Worm (Caenorhabditis elegans) whole organism, young adult: Measurements from ENCODE around the gene F54F2.14.

Source experiments
- B0035.1 ChIP-seq: sonication (generic microtip); optimal IDR thresholded peaks from 2 replicates; lab custom pipeline; 2016; ENCODE audit warnings: missing genetic modification characterization, mild to moderate bottlenecking, missing compliant biosample characterization, missing genotype, missing genetic modification reagents
- D2030.7 ChIP-seq: fragments of 200-800 bp; sonication (Bioruptor generic); IDR thresholded peaks from 2 replicates; pipeline ENCODE4 v1.3.6; 2022; ENCODE audit warnings: missing genetic modification reagents, missing genetic modification characterization, missing compliant biosample characterization
- F33H1.4 ChIP-seq: fragments of 200-800 bp; sonication (Bioruptor generic); IDR thresholded peaks from 2 replicates; pipeline ENCODE4 v1.3.6; 2022; ENCODE audit warnings: missing genetic modification reagents, missing genetic modification characterization, missing compliant biosample characterization
- Y53F4B.3 ChIP-seq: fragments of 200-800 bp; sonication (Bioruptor generic); IDR thresholded peaks from 2 replicates; pipeline ENCODE4 v1.3.6; 2022; ENCODE audit warnings: missing genetic modification reagents, missing genetic modification characterization, missing compliant biosample characterization
- Y53G8AR.9 ChIP-seq: fragments of 200-800 bp; sonication (Bioruptor generic); conservative IDR thresholded peaks from 2 replicates; pipeline ENCODE4 v1.3.6; 2022; ENCODE audit warnings: missing genetic modification reagents, missing genetic modification characterization, missing compliant biosample characterization
- ZK185.1 ChIP-seq: sonication (generic microtip); optimal IDR thresholded peaks from 2 replicates; lab custom pipeline; 2016; ENCODE audit warnings: mild to moderate bottlenecking, missing genetic modification characterization, missing compliant biosample characterization; ENCODE audit not compliant: poor library complexity, severe bottlenecking
- akir-1 ChIP-seq: fragments of 200-800 bp; sonication (Bioruptor generic); optimal IDR thresholded peaks from 2 replicates; lab custom pipeline; 2018; ENCODE audit warnings: mild to moderate bottlenecking, missing genetic modification characterization, moderate library complexity, missing compliant biosample characterization
- aptf-3 ChIP-seq: fragments of 200-800 bp; sonication (Bioruptor generic); IDR thresholded peaks from 2 replicates; pipeline ENCODE4 v1.3.6; 2022; ENCODE audit warnings: missing genetic modification characterization, missing compliant biosample characterization
- athp-1 ChIP-seq: sonication (generic microtip); optimal IDR thresholded peaks from 2 replicates; lab custom pipeline; 2017; ENCODE audit warnings: mild to moderate bottlenecking, missing genetic modification characterization, missing compliant biosample characterization
- bed-2 ChIP-seq: fragments of 200-800 bp; sonication (Bioruptor generic); IDR thresholded peaks from 2 replicates; pipeline ENCODE4 v1.3.6; 2022; ENCODE audit warnings: missing genetic modification reagents, missing genetic modification characterization, missing compliant biosample characterization
- ceh-58 ChIP-seq: fragments of 200-800 bp; sonication (Bioruptor generic); IDR thresholded peaks from 2 replicates; pipeline ENCODE4 v1.3.6; 2022; ENCODE audit warnings: missing genetic modification characterization, missing compliant biosample characterization
- ceh-79 ChIP-seq: sonication (generic microtip); optimal IDR thresholded peaks from 2 replicates; lab custom pipeline; 2017; ENCODE audit warnings: mild to moderate bottlenecking, missing genetic modification characterization, missing compliant biosample characterization
- die-1 ChIP-seq: sonication (generic microtip); optimal IDR thresholded peaks from 2 replicates; lab custom pipeline; 2016; ENCODE audit warnings: missing genotype, mild to moderate bottlenecking, missing genetic modification characterization, missing compliant biosample characterization
- dox-1 ChIP-seq: fragments of 200-800 bp; sonication (Bioruptor generic); IDR thresholded peaks from 2 replicates; pipeline ENCODE4 v1.3.6; 2022; ENCODE audit warnings: missing genetic modification reagents, missing genetic modification characterization, missing compliant biosample characterization
- dpl-1 ChIP-seq: fragments of 150-350 bp; optimal IDR thresholded peaks from 2 replicates; lab custom pipeline; 2014; ENCODE audit warnings: missing biosample characterization, missing genetic modification reagents, missing genetic modification characterization
- hmg-1.2 ChIP-seq: fragments of 200-800 bp; sonication (Bioruptor generic); IDR thresholded peaks from 2 replicates; pipeline ENCODE4 v1.3.6; 2022; ENCODE audit warnings: missing genetic modification reagents, missing genetic modification characterization, missing compliant biosample characterization
- lag-1 ChIP-seq: fragments of 200-800 bp; sonication (Bioruptor generic); IDR thresholded peaks from 2 replicates; pipeline ENCODE4 v1.3.6; 2022; ENCODE audit warnings: missing genetic modification reagents, missing genetic modification characterization, missing compliant biosample characterization
- lin-54 ChIP-seq: fragments of 200-800 bp; sonication (Bioruptor generic); optimal IDR thresholded peaks from 2 replicates; lab custom pipeline; 2018; ENCODE audit warnings: mild to moderate bottlenecking, missing genetic modification characterization, missing compliant biosample characterization
- lir-1 ChIP-seq: fragments of 200-800 bp; sonication (Bioruptor generic); conservative IDR thresholded peaks from 2 replicates; pipeline ENCODE4 v1.3.6; 2022; ENCODE audit warnings: missing genetic modification reagents, missing genetic modification characterization, missing compliant biosample characterization
- lsl-1 ChIP-seq: fragments of 200-800 bp; sonication (Bioruptor generic); optimal IDR thresholded peaks from 2 replicates; lab custom pipeline; 2018; ENCODE audit warnings: mild to moderate bottlenecking, missing genetic modification characterization, moderate library complexity, missing compliant biosample characterization
- madf-10 ChIP-seq: sonication (generic microtip); optimal IDR thresholded peaks from 2 replicates; lab custom pipeline; 2016; ENCODE audit warnings: mild to moderate bottlenecking, missing genetic modification characterization, missing compliant biosample characterization
- madf-6 ChIP-seq: fragments of 200-800 bp; sonication (Bioruptor generic); IDR thresholded peaks from 2 replicates; pipeline ENCODE4 v1.3.6; 2022; ENCODE audit warnings: missing genetic modification reagents, missing genetic modification characterization, missing compliant biosample characterization
- madf-8 ChIP-seq: fragments of 200-800 bp; sonication (Bioruptor generic); conservative IDR thresholded peaks from 2 replicates; pipeline ENCODE4 v1.3.6; 2022; ENCODE audit warnings: missing genetic modification reagents, missing genetic modification characterization, missing compliant biosample characterization
- mcd-1 ChIP-seq: fragments of 200-800 bp; sonication (Bioruptor generic); IDR thresholded peaks from 2 replicates; pipeline ENCODE4 v1.3.6; 2022; ENCODE audit warnings: missing genetic modification reagents, missing genetic modification characterization, missing compliant biosample characterization
- nfya-1 ChIP-seq: sonication (generic microtip); optimal IDR thresholded peaks from 2 replicates; lab custom pipeline; 2017; ENCODE audit warnings: antibody characterized with exemption, missing compliant biosample characterization, missing genetic modification characterization, borderline replicate concordance; ENCODE audit not compliant: insufficient read depth
- nfyb-1 ChIP-seq: fragments of 200-800 bp; sonication (Bioruptor generic); IDR thresholded peaks from 2 replicates; pipeline ENCODE4 v1.3.6; 2022; ENCODE audit warnings: missing genetic modification reagents, missing genetic modification characterization, missing compliant biosample characterization
- nhr-120 ChIP-seq: fragments of 200-800 bp; sonication (Bioruptor generic); IDR thresholded peaks from 2 replicates; pipeline ENCODE4 v1.3.6; 2022; ENCODE audit warnings: missing genetic modification characterization, missing compliant biosample characterization
- rcor-1 ChIP-seq: fragments of 200-800 bp; sonication (Bioruptor generic); IDR thresholded peaks from 2 replicates; pipeline ENCODE4 v1.3.6; 2022; ENCODE audit warnings: missing genetic modification reagents, missing genetic modification characterization, missing compliant biosample characterization
- repo-1 ChIP-seq: sonication (generic microtip); optimal IDR thresholded peaks from 2 replicates; lab custom pipeline; 2017; ENCODE audit warnings: mild to moderate bottlenecking, missing genetic modification characterization, missing compliant biosample characterization
- sdz-38 ChIP-seq: sonication (generic microtip); optimal IDR thresholded peaks from 2 replicates; lab custom pipeline; 2016; ENCODE audit warnings: missing genotype, missing genetic modification characterization, missing compliant biosample characterization
- sea-2 ChIP-seq: fragments of 200-800 bp; sonication (Bioruptor generic); IDR thresholded peaks from 2 replicates; pipeline ENCODE4 v1.3.6; 2022; ENCODE audit warnings: missing genetic modification characterization, missing compliant biosample characterization
- somi-1 ChIP-seq: fragments of 200-800 bp; sonication (Bioruptor generic); optimal IDR thresholded peaks from 2 replicates; lab custom pipeline; 2018; ENCODE audit warnings: mild to moderate bottlenecking, missing genetic modification characterization, missing compliant biosample characterization
- unc-62 ChIP-seq: fragments of 150-350 bp; optimal IDR thresholded peaks from 2 replicates; lab custom pipeline; 2014; ENCODE audit warnings: missing biosample characterization, missing genetic modification reagents, missing genetic modification characterization
- xnd-1 ChIP-seq: sonication (generic microtip); optimal IDR thresholded peaks from 2 replicates; lab custom pipeline; 2016; ENCODE audit warnings: missing genotype, missing genetic modification reagents, missing genetic modification characterization, missing compliant biosample characterization
- ztf-18 ChIP-seq: sonication (generic microtip); optimal IDR thresholded peaks from 2 replicates; lab custom pipeline; 2016; ENCODE audit warnings: missing genotype, mild to moderate bottlenecking, missing genetic modification characterization, missing compliant biosample characterization
- ztf-22 ChIP-seq: fragments of 200-800 bp; sonication (Bioruptor generic); optimal IDR thresholded peaks from 2 replicates; lab custom pipeline; 2018; ENCODE audit warnings: mild to moderate bottlenecking, missing genetic modification characterization, moderate library complexity, missing compliant biosample characterization
- ztf-26 ChIP-seq: sonication (generic microtip); optimal IDR thresholded peaks from 2 replicates; lab custom pipeline; 2017; ENCODE audit warnings: missing genetic modification characterization, missing compliant biosample characterization
- ztf-6 ChIP-seq: fragments of 200-800 bp; sonication (Bioruptor generic); IDR thresholded peaks from 2 replicates; pipeline ENCODE4 v1.3.6; 2022; ENCODE audit warnings: missing genetic modification reagents, missing genetic modification characterization, missing compliant biosample characterization

The F54F2.14 gene

ce11 chrIII:8824556-8824955, 33.2 kb downstream of the F54F2.14 start:
- no peak for TF ChIP-seq somi-1 (GFP tag; lab: Kevin White, UChicago)
- 0 out of 2 replicates have a peak, but pooled peaks have one; percentile 19 for TF ChIP-seq Y53G8AR.9 (GFP tag; lab: Robert Waterston, UW)

ce11 chrIII:8827128-8827527, 35.8 kb downstream of the F54F2.14 start, which contains the start of gene F54F2.9:
TSS of gene F54F2.9 (minus strand) at chrIII:8827228.
- TF ChIP-seq aptf-3 (GFP tag; lab: Robert Waterston, UW) = no peak
- TF ChIP-seq bed-2 = no peak
- no peak for TF ChIP-seq hmg-1.2 (GFP tag; lab: Robert Waterston, UW)
- no peak for TF ChIP-seq athp-1 (tag; lab: Kevin White, UChicago)
- no peak for TF ChIP-seq unc-62 (GFP tag; lab: Kevin White, UChicago)
- TF ChIP-seq B0035.1 (tag; lab: Kevin White, UChicago) = no peak
- no peak for TF ChIP-seq mcd-1
- no peak for TF ChIP-seq Y53F4B.3 (GFP tag; lab: Robert Waterston, UW)
- no peak for TF ChIP-seq somi-1 (GFP tag; lab: Kevin White, UChicago)
- TF ChIP-seq repo-1 (tag; lab: Kevin White, UChicago) = no peak
- no peak for TF ChIP-seq ztf-22
- no peak for TF ChIP-seq ztf-26 (tag; lab: Kevin White, UChicago)

ce11 chrIII:8829245-8829644, 37.9 kb downstream of the F54F2.14 start, which contains the start of gene F44E2.3:
TSS of gene F44E2.3 (minus strand) at chrIII:8829305.
- TF ChIP-seq sdz-38 (tag; lab: Kevin White, UChicago) = no peak
- no peak for TF ChIP-seq nfyb-1 (GFP tag; lab: Robert Waterston, UW)
- TF ChIP-seq die-1 (tag; lab: Kevin White, UChicago) = no peak
- TF ChIP-seq madf-10 (tag; lab: Kevin White, UChicago) = no peak
- no peak for TF ChIP-seq lir-1 (GFP tag; lab: Robert Waterston, UW)
- 0 out of 2 replicates have a peak, but pooled peaks have one; percentile 24 for TF ChIP-seq D2030.7 (GFP tag; lab: Robert Waterston, UW)
- TF ChIP-seq dox-1 = no peak
- TF ChIP-seq lin-54 (GFP tag; lab: Kevin White, UChicago) = no peak
- TF ChIP-seq, all 124 proteins: peak for 1

- TF ChIP-seq madf-8 = peak; percentile 46
- TF ChIP-seq xnd-1 (tag; lab: Kevin White, UChicago) = peak; percentile 67
- TF ChIP-seq madf-6 (GFP tag; lab: Robert Waterston, UW) = peak; percentile 72
- TF ChIP-seq dpl-1 (GFP tag; lab: Kevin White, UChicago) = peak; percentile 23
- no peak for TF ChIP-seq dox-1
- TF ChIP-seq nfya-1 = no peak
- no peak for TF ChIP-seq nhr-120 (GFP tag; lab: Robert Waterston, UW)
- TF ChIP-seq lsl-1 (GFP tag; lab: Kevin White, UChicago) = peak; percentile 88
- peak; percentile 83 for TF ChIP-seq F33H1.4 (GFP tag; lab: Robert Waterston, UW)
- no peak for TF ChIP-seq D2030.7 (GFP tag; lab: Robert Waterston, UW)
- TF ChIP-seq, all 124 proteins: peak for 6
These were observed 39.9 kb downstream of the F54F2.14 start, which contains the start of gene F44E2.10 for ce11 chrIII:8831059-8831750. TSS of gene F44E2.10 (minus strand) at chrIII:8831109.

- no peak for TF ChIP-seq rcor-1 (GFP tag; lab: Robert Waterston, UW)
- no peak for TF ChIP-seq aptf-3 (GFP tag; lab: Robert Waterston, UW)
- no peak for TF ChIP-seq somi-1 (GFP tag; lab: Kevin White, UChicago)
- TF ChIP-seq ztf-6 (GFP tag; lab: Robert Waterston, UW) = no peak
- no peak for TF ChIP-seq ceh-58 (GFP tag; lab: Robert Waterston, UW)
- no peak for TF ChIP-seq madf-8
- no peak for TF ChIP-seq lag-1
- no peak for TF ChIP-seq ZK185.1 (tag; lab: Kevin White, UChicago)
- no peak for TF ChIP-seq madf-6 (GFP tag; lab: Robert Waterston, UW)
- TF ChIP-seq akir-1 (GFP tag; lab: Kevin White, UChicago) = no peak
- no peak for TF ChIP-seq ztf-18 (tag; lab: Kevin White, UChicago)
- no peak for TF ChIP-seq ceh-79 (tag; lab: Kevin White, UChicago)
- no peak for TF ChIP-seq sea-2 (GFP tag; lab: Robert Waterston, UW)
- TF ChIP-seq lir-1 (GFP tag; lab: Robert Waterston, UW) = no peak
- no peak for TF ChIP-seq sdz-38 (tag; lab: Kevin White, UChicago)
These were observed 46.7 kb downstream of the F54F2.14 start, which contains the start of gene F44E2.4 for ce11 chrIII:8838075-8838474. TSS of gene F44E2.4 (minus strand) at chrIII:8838424.
